Worm (Caenorhabditis elegans) whole organism, late embryonic: ENCODE data around the gene txt-9.
A peak's percentile ranks its signal among the peaks of the same experiment; 100 is the strongest.

ENCODE experiments used
- C08G9.2 ChIP-seq: sonication (generic microtip); optimal IDR thresholded peaks from 2 replicates; lab custom pipeline; 2016; ENCODE audit warnings: mild to moderate bottlenecking, missing genetic modification characterization, moderate library complexity, missing compliant biosample characterization
- F13H6.1 ChIP-seq: sonication (generic microtip); optimal IDR thresholded peaks from 2 replicates; lab custom pipeline; 2016; ENCODE audit warnings: missing genetic modification characterization, missing compliant biosample characterization
- K02D7.2 ChIP-seq: sonication (generic microtip); optimal IDR thresholded peaks from 2 replicates; lab custom pipeline; 2017; ENCODE audit warnings: mild to moderate bottlenecking, missing genetic modification characterization, missing compliant biosample characterization
- K09A11.1 ChIP-seq: sonication (generic microtip); optimal IDR thresholded peaks from 2 replicates; lab custom pipeline; 2017; ENCODE audit warnings: antibody characterized with exemption, mild to moderate bottlenecking, missing genetic modification characterization, missing compliant biosample characterization; ENCODE audit not compliant: insufficient read depth
- Y22D7AL.16 ChIP-seq: sonication (generic microtip); optimal IDR thresholded peaks from 2 replicates; lab custom pipeline; 2016; ENCODE audit warnings: missing genetic modification characterization, missing compliant biosample characterization
- ahr-1 ChIP-seq: sonication (generic microtip); optimal IDR thresholded peaks from 2 replicates; lab custom pipeline; 2016; ENCODE audit warnings: missing genetic modification characterization, missing compliant biosample characterization
- ama-1 ChIP-seq: fragments of 150-350 bp; optimal IDR thresholded peaks from 2 replicates; lab custom pipeline; 2014
- ceh-18 ChIP-seq: sonication (generic microtip); optimal IDR thresholded peaks from 2 replicates; lab custom pipeline; 2016; ENCODE audit warnings: missing genetic modification characterization, missing compliant biosample characterization
- ceh-2 ChIP-seq: sonication (generic microtip); optimal IDR thresholded peaks from 2 replicates; lab custom pipeline; 2016; ENCODE audit warnings: missing genotype, missing genetic modification characterization, missing compliant biosample characterization
- ceh-24 ChIP-seq: sonication (generic microtip); optimal IDR thresholded peaks from 2 replicates; lab custom pipeline; 2016; ENCODE audit warnings: mild to moderate bottlenecking, missing genetic modification characterization, missing compliant biosample characterization
- ceh-30 ChIP-seq: fragments of 150-350 bp; optimal IDR thresholded peaks from 2 replicates; lab custom pipeline; 2014; ENCODE audit warnings: missing biosample characterization, missing genetic modification characterization
- ceh-31 ChIP-seq: sonication (generic microtip); optimal IDR thresholded peaks from 2 replicates; lab custom pipeline; 2016; ENCODE audit warnings: missing genetic modification characterization, missing compliant biosample characterization
- ceh-48 ChIP-seq: sonication (generic microtip); optimal IDR thresholded peaks from 2 replicates; lab custom pipeline; 2016; ENCODE audit warnings: missing genetic modification characterization, inconsistent platforms, missing compliant biosample characterization
- ceh-6 ChIP-seq: fragments of 200-800 bp; sonication (Bioruptor generic); optimal IDR thresholded peaks from 2 replicates; lab custom pipeline; 2018; ENCODE audit warnings: mild to moderate bottlenecking, missing genetic modification characterization, missing compliant biosample characterization
- che-1 ChIP-seq: sonication (generic microtip); optimal IDR thresholded peaks from 2 replicates; lab custom pipeline; 2016; ENCODE audit warnings: mild to moderate bottlenecking, missing genetic modification characterization, missing compliant biosample characterization
- dve-1 ChIP-seq: sonication (generic microtip); optimal IDR thresholded peaks from 2 replicates; lab custom pipeline; 2017; ENCODE audit warnings: antibody characterized with exemption, mild to moderate bottlenecking, missing genetic modification characterization, missing compliant biosample characterization
- elt-2 ChIP-seq: sonication (generic microtip); optimal IDR thresholded peaks from 2 replicates; lab custom pipeline; 2016; ENCODE audit warnings: missing genetic modification reagents, missing genetic modification characterization, missing compliant biosample characterization
- elt-4 ChIP-seq: sonication (generic microtip); optimal IDR thresholded peaks from 2 replicates; lab custom pipeline; 2016; ENCODE audit warnings: missing genetic modification characterization, missing compliant biosample characterization
- eyg-1 ChIP-seq: sonication (generic microtip); optimal IDR thresholded peaks from 2 replicates; lab custom pipeline; 2016; ENCODE audit warnings: missing genotype, missing genetic modification characterization, missing compliant biosample characterization
- hlh-13 ChIP-seq: fragments of 200-800 bp; sonication (Bioruptor generic); optimal IDR thresholded peaks from 2 replicates; lab custom pipeline; 2018; ENCODE audit warnings: mild to moderate bottlenecking, missing genetic modification characterization, missing compliant biosample characterization
- hlh-15 ChIP-seq: sonication (generic microtip); optimal IDR thresholded peaks from 2 replicates; lab custom pipeline; 2016; ENCODE audit warnings: missing genetic modification characterization, missing compliant biosample characterization
- hlh-6 ChIP-seq: sonication (generic microtip); optimal IDR thresholded peaks from 2 replicates; lab custom pipeline; 2016; ENCODE audit warnings: missing genotype, missing genetic modification characterization, missing compliant biosample characterization
- lim-6 ChIP-seq: sonication (generic microtip); optimal IDR thresholded peaks from 2 replicates; lab custom pipeline; 2016; ENCODE audit warnings: missing genetic modification characterization, missing compliant biosample characterization
- madf-2 ChIP-seq: sonication (generic microtip); optimal IDR thresholded peaks from 2 replicates; lab custom pipeline; 2017; ENCODE audit warnings: missing genetic modification characterization, missing compliant biosample characterization
- mec-3 ChIP-seq: sonication (generic microtip); optimal IDR thresholded peaks from 2 replicates; lab custom pipeline; 2016; ENCODE audit warnings: borderline replicate concordance, missing genetic modification characterization, missing compliant biosample characterization
- nfya-1 ChIP-seq: sonication (generic microtip); optimal IDR thresholded peaks from 2 replicates; lab custom pipeline; 2017; ENCODE audit warnings: missing genetic modification characterization, mild to moderate bottlenecking, missing compliant biosample characterization, antibody characterized with exemption, moderate library complexity
- nhr-232 ChIP-seq: sonication (generic microtip); optimal IDR thresholded peaks from 2 replicates; lab custom pipeline; 2016; ENCODE audit warnings: missing genetic modification characterization, missing compliant biosample characterization
- pha-2 ChIP-seq: sonication (generic microtip); optimal IDR thresholded peaks from 2 replicates; lab custom pipeline; 2017; ENCODE audit warnings: mild to moderate bottlenecking, missing genetic modification characterization, missing compliant biosample characterization
- rnt-1 ChIP-seq: sonication (generic microtip); optimal IDR thresholded peaks from 2 replicates; lab custom pipeline; 2016; ENCODE audit warnings: missing genetic modification characterization, missing compliant biosample characterization
- sox-4 ChIP-seq: sonication (generic microtip); optimal IDR thresholded peaks from 2 replicates; lab custom pipeline; 2017; ENCODE audit warnings: mild to moderate bottlenecking, missing genetic modification characterization, inconsistent platforms, missing compliant biosample characterization
- tbx-2 ChIP-seq: sonication (generic microtip); optimal IDR thresholded peaks from 2 replicates; lab custom pipeline; 2016; ENCODE audit warnings: missing genetic modification characterization, missing compliant biosample characterization
- tbx-7 ChIP-seq: sonication (generic microtip); optimal IDR thresholded peaks from 2 replicates; lab custom pipeline; 2016; ENCODE audit warnings: missing genotype, missing genetic modification characterization, missing compliant biosample characterization
- unc-42 ChIP-seq: sonication (generic microtip); optimal IDR thresholded peaks from 2 replicates; lab custom pipeline; 2016; ENCODE audit warnings: missing genotype, missing genetic modification characterization, missing compliant biosample characterization
- unc-86 ChIP-seq: sonication (generic microtip); optimal IDR thresholded peaks from 2 replicates; lab custom pipeline; 2016; ENCODE audit warnings: missing genetic modification characterization, missing compliant biosample characterization

The txt-9 gene

ce11 chrII:5042381-5042930, 43.1 kb upstream of the txt-9 start:
- TF ChIP-seq ceh-48 (tag; lab: Kevin White, UChicago) (no peak), che-1 (no peak), rnt-1 (tag; lab: Kevin White, UChicago) (no peak), K09A11.1 (tag; lab: Kevin White, UChicago) (no peak), pha-2 (tag; lab: Kevin White, UChicago) (no peak), mec-3 (tag; lab: Kevin White, UChicago) (no peak), Y22D7AL.16 (tag; lab: Kevin White, UChicago) (no peak), hlh-13 (no peak), ceh-24 (tag; lab: Kevin White, UChicago) (no peak), ceh-30 (tag; lab: Kevin White, UChicago) (no peak), hlh-15 (no peak), ceh-31 (no peak), tbx-2 (no peak), tbx-7 (tag; lab: Kevin White, UChicago) (no peak), ceh-6 (GFP tag; lab: Kevin White, UChicago) (no peak), eyg-1 (tag; lab: Kevin White, UChicago) (no peak), elt-2 (tag; lab: Kevin White, UChicago) (no peak)

ce11 chrII:5046209-5047200, 39.1 kb upstream of the txt-9 start:
- no peak for TF ChIP-seq ceh-18 (tag; lab: Kevin White, UChicago)
- peak; percentile 22 for TF ChIP-seq unc-42

DNA sequence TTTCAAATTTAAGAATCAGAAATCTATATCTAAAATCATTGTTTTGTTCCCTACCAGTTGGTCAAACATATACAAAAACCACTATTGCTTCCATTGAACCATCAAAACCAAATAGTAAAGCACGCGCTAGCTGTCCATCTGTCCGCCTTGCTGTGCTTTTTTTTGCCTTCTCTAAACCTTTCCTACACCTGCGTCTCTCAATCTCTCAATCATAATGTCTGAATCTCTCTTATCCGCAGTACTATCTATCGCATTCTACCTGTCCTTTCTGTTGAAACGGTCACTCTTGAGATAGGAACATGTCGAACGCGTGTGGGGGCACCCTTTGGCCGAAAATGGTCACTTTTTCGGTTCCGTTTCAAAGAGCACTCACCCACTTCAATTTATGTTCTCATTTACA, 38.3 kb upstream of the txt-9 start:
- TF ChIP-seq madf-2 (tag; lab: Kevin White, UChicago) = no peak
- no peak for TF ChIP-seq dve-1 (tag; lab: Kevin White, UChicago)
- TF ChIP-seq F13H6.1 = no peak
- TF ChIP-seq elt-4 = no peak
- TF ChIP-seq elt-2 (tag; lab: Kevin White, UChicago) = peak; percentile 74
- TF ChIP-seq C08G9.2 (tag; lab: Kevin White, UChicago) = no peak
- no peak for TF ChIP-seq unc-86 (tag; lab: Kevin White, UChicago)
- TF ChIP-seq ceh-2 (tag; lab: Kevin White, UChicago) = no peak
- no peak for TF ChIP-seq ama-1 (lab: Kevin White, UChicago)
- no peak for TF ChIP-seq sox-4 (tag; lab: Kevin White, UChicago)
- no peak for TF ChIP-seq nhr-232 (tag; lab: Kevin White, UChicago)
- no peak for TF ChIP-seq hlh-13
- no peak for TF ChIP-seq K02D7.2 (tag; lab: Kevin White, UChicago)
- no peak for TF ChIP-seq lim-6 (tag; lab: Kevin White, UChicago)
- no peak for TF ChIP-seq hlh-6
- peak; percentile 24 for TF ChIP-seq nfya-1 (tag; lab: Kevin White, UChicago)

DNA sequence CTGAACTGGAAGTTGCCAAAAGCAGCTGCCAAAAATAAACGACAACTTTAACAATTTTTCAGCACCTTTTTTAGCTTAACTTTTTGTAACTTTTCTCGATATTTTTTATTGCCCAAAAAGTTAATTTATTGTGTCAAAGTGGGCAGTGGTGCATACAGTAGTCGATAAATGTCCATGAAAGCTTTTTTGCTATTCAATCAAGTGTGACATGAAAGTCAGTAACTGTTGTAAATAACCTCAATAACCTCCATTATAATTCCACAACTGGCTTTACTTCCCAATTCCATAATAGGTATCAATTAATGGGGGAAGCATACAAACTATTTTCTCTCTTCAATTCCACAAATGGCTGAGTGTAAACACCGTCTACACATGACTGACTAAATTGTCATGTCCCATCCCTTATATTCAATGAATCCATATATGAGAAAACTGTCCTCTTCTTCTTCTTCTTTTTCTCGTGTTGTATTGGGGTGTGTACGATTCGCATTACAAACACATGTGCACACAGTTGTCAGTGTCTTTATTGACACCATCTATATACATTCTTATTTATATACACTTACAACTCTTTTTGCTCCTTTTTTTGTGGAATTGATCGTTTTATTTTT, 37.3 kb upstream of the txt-9 start:
- no peak for TF ChIP-seq ahr-1 (tag; lab: Kevin White, UChicago)
- TF ChIP-seq ceh-31 = peak; percentile 18
